Worm (Caenorhabditis elegans): ENCODE results near the gene slc-25A18.1.

DNA sequence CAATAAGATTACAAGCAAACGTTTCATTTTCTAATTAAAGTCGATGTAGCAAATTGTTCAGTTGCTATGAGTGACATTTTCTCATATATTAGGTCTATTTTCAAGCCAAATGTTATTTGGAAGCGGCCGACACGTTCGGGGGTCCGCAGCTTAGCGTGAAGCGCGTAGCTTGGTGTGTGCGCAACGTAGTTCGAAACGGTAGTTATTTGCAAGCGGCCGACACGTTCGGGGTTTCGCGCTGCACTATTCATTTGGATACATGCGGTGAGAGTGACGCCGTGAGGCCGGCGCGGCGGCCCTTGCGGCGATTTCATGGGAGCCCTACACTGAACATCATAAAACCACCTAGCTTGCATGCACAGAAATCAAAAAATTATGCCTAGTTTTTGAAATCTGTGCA lies 15.6 kb downstream of the slc-25A18.1 start:
- TF ChIP-seq him-1 (tag; optimal IDR thresholded peaks at IDR 0.05) (no peak), dao-5 (tag; optimal IDR thresholded peaks at IDR 0.05) (no peak), W03F9.2 (tag; optimal IDR thresholded peaks at IDR 0.05) (no peak)
